Worm (Caenorhabditis elegans): ENCODE results near the gene C34E11.2.

DNA sequence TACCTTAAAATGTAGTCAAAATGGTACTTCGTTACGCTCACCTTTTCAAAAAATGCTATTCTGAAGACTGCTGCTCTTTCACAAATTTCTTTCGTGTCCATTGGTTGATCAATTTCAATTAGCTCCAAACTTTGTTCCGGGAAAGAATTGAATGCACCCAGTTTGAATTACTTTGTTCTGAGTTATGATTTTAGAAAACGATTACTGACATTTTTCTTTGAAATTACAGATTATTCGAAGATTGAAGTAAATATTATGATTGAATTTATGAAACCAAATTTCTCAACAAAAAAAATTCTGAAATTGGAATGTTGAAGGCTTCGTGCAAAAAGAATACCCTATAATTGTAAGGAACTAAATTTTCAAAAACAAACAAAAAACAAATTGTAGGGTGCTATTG, 30.3 kb downstream of the C34E11.2 start, which contains the start of gene Y102F5A.1:
- no peak for TF ChIP-seq sea-1 (GFP tag; conservative IDR thresholded peaks at IDR 0.05)
- TF ChIP-seq tbx-11 (GFP tag; IDR thresholded peaks at IDR 0.05), result no peak
- no peak for TF ChIP-seq ama-1 (optimal IDR thresholded peaks at IDR 0.05)
- TF ChIP-seq pes-1 (GFP tag; IDR thresholded peaks at IDR 0.05), result no peak
- TF ChIP-seq ets-7 (tag; optimal IDR thresholded peaks at IDR 0.05), result no peak
- TF ChIP-seq tbx-37 (GFP tag; conservative IDR thresholded peaks at IDR 0.05), result no peak

Measured in whole organism, early embryonic.